Fruit fly (Drosophila melanogaster) whole organism, embryonic: ENCODE measurements around the gene CG31776.
A peak's percentile ranks its signal among the peaks of the same experiment; 100 is the strongest.

Experiments used
- Adf1 ChIP-seq: fragments of 200-800 bp; sonication (Bioruptor generic); IDR thresholded peaks from 2 replicates; pipeline ENCODE4 v1.3.6; 2022; ENCODE audit warnings: missing biosample characterization, missing genetic modification characterization
- CG10366 ChIP-seq: fragments of 200-800 bp; sonication (Bioruptor generic); IDR thresholded peaks from 2 replicates; pipeline ENCODE4 v1.3.6; 2022; ENCODE audit warnings: missing biosample characterization, missing genetic modification characterization
- CG10654 ChIP-seq: fragments of 200-800 bp; sonication (Bioruptor generic); optimal IDR thresholded peaks from 2 replicates; lab custom pipeline; 2016; ENCODE audit warnings: missing biosample characterization, missing genetic modification characterization
- CG11247 ChIP-seq: fragments of 200-800 bp; sonication (Bioruptor generic); IDR thresholded peaks from 2 replicates; pipeline ENCODE4 v1.3.6; 2022; ENCODE audit warnings: missing biosample characterization, missing genetic modification characterization
- CG11456 ChIP-seq: fragments of 200-800 bp; sonication (Bioruptor generic); IDR thresholded peaks from 3 replicates; pipeline ENCODE4 v1.3.6; 2022; ENCODE audit warnings: missing biosample characterization, missing genetic modification characterization
- CG11695 ChIP-seq: fragments of 200-800 bp; sonication (Bioruptor generic); IDR thresholded peaks from 3 replicates; pipeline ENCODE4 v1.3.6; 2022; ENCODE audit warnings: missing biosample characterization, missing genetic modification characterization
- CG12071 ChIP-seq: fragments of 200-800 bp; sonication (Bioruptor generic); optimal IDR thresholded peaks from 3 replicates; lab custom pipeline; 2018; ENCODE audit warnings: missing biosample characterization, mild to moderate bottlenecking, missing genetic modification characterization
- CG12744 ChIP-seq: fragments of 200-800 bp; sonication (Bioruptor generic); optimal IDR thresholded peaks from 2 replicates; lab custom pipeline; 2016; ENCODE audit warnings: missing biosample characterization, missing genetic modification characterization
- CG13775 ChIP-seq: fragments of 200-800 bp; sonication (Bioruptor generic); optimal IDR thresholded peaks from 3 replicates; lab custom pipeline; 2017; ENCODE audit warnings: missing biosample characterization, mild to moderate bottlenecking, missing genetic modification characterization
- CG14667 ChIP-seq: fragments of 200-800 bp; sonication (Bioruptor generic); IDR thresholded peaks from 2 replicates; pipeline ENCODE4 v1.3.6; 2022; ENCODE audit warnings: missing biosample characterization, missing genetic modification characterization
- CG14710 ChIP-seq: fragments of 200-800 bp; sonication (Bioruptor generic); optimal IDR thresholded peaks from 3 replicates; lab custom pipeline; 2019; ENCODE audit warnings: missing biosample characterization, mild to moderate bottlenecking, missing genetic modification characterization, moderate library complexity
- CG1602 ChIP-seq: fragments of 200-800 bp; sonication (Bioruptor generic); optimal IDR thresholded peaks from 3 replicates; lab custom pipeline; 2016; ENCODE audit warnings: missing biosample characterization, missing genetic modification characterization
- CG18764 ChIP-seq: fragments of 200-800 bp; sonication (Bioruptor generic); optimal IDR thresholded peaks from 3 replicates; lab custom pipeline; 2016; ENCODE audit warnings: missing biosample characterization, missing genetic modification characterization
- CG2120 ChIP-seq: fragments of 200-800 bp; sonication (Bioruptor generic); optimal IDR thresholded peaks from 3 replicates; lab custom pipeline; 2016; ENCODE audit warnings: missing biosample characterization, missing genetic modification characterization
- CG2129 ChIP-seq: fragments of 200-800 bp; sonication (Bioruptor generic); IDR thresholded peaks from 2 replicates; pipeline ENCODE4 v1.3.6; 2022; ENCODE audit warnings: missing biosample characterization, missing genetic modification characterization; ENCODE audit not compliant: partially characterized antibody
- CG3065 ChIP-seq: fragments of 200-800 bp; sonication (Bioruptor generic); optimal IDR thresholded peaks from 2 replicates; lab custom pipeline; 2016; ENCODE audit warnings: missing biosample characterization, missing genetic modification characterization
- CG34224 ChIP-seq: fragments of 200-800 bp; sonication (Bioruptor generic); IDR thresholded peaks from 3 replicates; pipeline ENCODE4 v1.3.6; 2022; ENCODE audit warnings: missing biosample characterization, missing genetic modification characterization; ENCODE audit not compliant: partially characterized antibody
- CG34422 ChIP-seq: fragments of 200-800 bp; sonication (Bioruptor generic); IDR thresholded peaks from 3 replicates; pipeline ENCODE4 v1.3.6; 2022; ENCODE audit warnings: missing biosample characterization, missing genetic modification characterization
- CG7357 ChIP-seq: fragments of 200-800 bp; sonication (Bioruptor generic); IDR thresholded peaks from 3 replicates; pipeline ENCODE4 v1.3.6; 2022; ENCODE audit warnings: missing biosample characterization, missing genetic modification characterization
- CG7556 ChIP-seq: fragments of 200-800 bp; sonication (Bioruptor generic); optimal IDR thresholded peaks from 2 replicates; lab custom pipeline; 2017; ENCODE audit warnings: missing biosample characterization, mild to moderate bottlenecking, missing genetic modification characterization
- CG7963 ChIP-seq: fragments of 200-800 bp; sonication (Bioruptor generic); IDR thresholded peaks from 3 replicates; pipeline ENCODE4 v1.3.6; 2022; ENCODE audit warnings: missing biosample characterization, missing genetic modification characterization; ENCODE audit not compliant: partially characterized antibody
- CG8765 ChIP-seq: fragments of 200-800 bp; sonication (Bioruptor generic); IDR thresholded peaks from 2 replicates; pipeline ENCODE4 v1.3.6; 2022; ENCODE audit warnings: missing biosample characterization, missing genetic modification characterization
- CG9215 ChIP-seq: fragments of 200-800 bp; sonication (Bioruptor generic); IDR thresholded peaks from 2 replicates; pipeline ENCODE4 v1.3.6; 2022; ENCODE audit warnings: missing biosample characterization, missing genetic modification characterization
- CG9797 ChIP-seq: fragments of 200-800 bp; sonication (Bioruptor generic); optimal IDR thresholded peaks from 3 replicates; lab custom pipeline; 2018; ENCODE audit warnings: missing biosample characterization, mild to moderate bottlenecking, missing genetic modification characterization
- Chrac-16 ChIP-seq: fragments of 200-800 bp; sonication (Bioruptor generic); optimal IDR thresholded peaks from 3 replicates; lab custom pipeline; 2016; ENCODE audit warnings: missing biosample characterization, missing genetic modification characterization
- D ChIP-seq, 2 experiments: fragments of 200-800 bp in 1 of 2; fragments of >200 bp in 1 of 2; sonication (Bioruptor generic) in 1 of 2; optimal IDR thresholded peaks; 2 replicates in 1 of 2; 3 replicates in 1 of 2; lab custom pipeline; 2017; ENCODE audit warnings: mild to moderate bottlenecking in 1 of 2, missing biosample characterization in 1 of 2, missing genetic modification characterization in 1 of 2, missing genetic modification reagents in 1 of 2
- Ets65A ChIP-seq: fragments of 200-800 bp; sonication (Bioruptor generic); peaks from one replicate; lab custom pipeline; 2016; ENCODE audit warnings: missing biosample characterization, missing genetic modification characterization
- HmgD ChIP-seq: fragments of 200-800 bp; sonication (Bioruptor generic); optimal IDR thresholded peaks from 3 replicates; lab custom pipeline; 2016; ENCODE audit warnings: missing biosample characterization, missing genetic modification characterization
- Hr78 ChIP-seq, 2 experiments: fragments of 200-800 bp in 1 of 2; fragments of >200 bp in 1 of 2; sonication (Bioruptor generic) in 1 of 2; optimal IDR thresholded peaks; 2 replicates each; lab custom pipeline; 2017 to 2019; ENCODE audit warnings: missing biosample characterization in 2 of 2, missing genetic modification characterization in 2 of 2, mild to moderate bottlenecking in 1 of 2, moderate library complexity in 1 of 2
- Mad ChIP-seq: fragments of 200-800 bp; sonication (Bioruptor generic); optimal IDR thresholded peaks from 2 replicates; lab custom pipeline; 2016; ENCODE audit warnings: missing biosample characterization, missing genetic modification characterization
- Med ChIP-seq: fragments of 200-800 bp; sonication (Bioruptor generic); peaks from one replicate; lab custom pipeline; 2016; ENCODE audit warnings: missing biosample characterization, missing genetic modification characterization, mild to moderate bottlenecking, inconsistent platforms, moderate library complexity
- Nf-YB ChIP-seq: fragments of 200-800 bp; sonication (Bioruptor generic); optimal IDR thresholded peaks from 3 replicates; lab custom pipeline; 2019; ENCODE audit warnings: missing biosample characterization, mild to moderate bottlenecking, missing genetic modification characterization, moderate library complexity
- ase ChIP-seq: fragments of 200-800 bp; sonication (Bioruptor generic); IDR thresholded peaks from 3 replicates; pipeline ENCODE4 v1.3.6; 2022; ENCODE audit warnings: missing biosample characterization, missing genetic modification characterization
- chm ChIP-seq: fragments of 200-800 bp; sonication (Bioruptor generic); IDR thresholded peaks from 2 replicates; pipeline ENCODE4 v1.3.6; 2022; ENCODE audit warnings: missing biosample characterization, missing genetic modification characterization
- ci ChIP-seq: fragments of 200-800 bp; sonication (Bioruptor generic); IDR thresholded peaks from 3 replicates; pipeline ENCODE4 v1.3.6; 2022; ENCODE audit warnings: missing biosample characterization, missing genetic modification characterization
- crc ChIP-seq: fragments of 200-800 bp; sonication (Bioruptor generic); optimal IDR thresholded peaks from 2 replicates; lab custom pipeline; 2016; ENCODE audit warnings: missing biosample characterization, missing genetic modification characterization
- dimm ChIP-seq: fragments of 200-800 bp; sonication (Bioruptor generic); IDR thresholded peaks from 2 replicates; pipeline ENCODE4 v1.3.6; 2022; ENCODE audit warnings: missing biosample characterization, missing genetic modification characterization
- gsb ChIP-seq: fragments of 200-800 bp; sonication (Bioruptor generic); IDR thresholded peaks from 2 replicates; pipeline ENCODE4 v1.3.6; 2022; ENCODE audit warnings: missing biosample characterization, missing genetic modification characterization
- ranshi ChIP-seq: fragments of 200-800 bp; sonication (Bioruptor generic); IDR thresholded peaks from 2 replicates; pipeline ENCODE4 v1.3.6; 2022; ENCODE audit warnings: missing biosample characterization, missing genetic modification characterization
- row ChIP-seq: fragments of 200-800 bp; sonication (Bioruptor generic); IDR thresholded peaks from 3 replicates; pipeline ENCODE4 v1.3.6; 2022; ENCODE audit warnings: missing biosample characterization, missing genetic modification characterization
- schlank ChIP-seq: fragments of 200-800 bp; sonication (Bioruptor generic); optimal IDR thresholded peaks from 2 replicates; lab custom pipeline; 2018; ENCODE audit warnings: missing biosample characterization, mild to moderate bottlenecking, missing genetic modification characterization
- sens ChIP-seq: fragments of 200-800 bp; sonication (Bioruptor generic); peaks from one replicate; lab custom pipeline; 2016; ENCODE audit warnings: missing biosample characterization, missing genetic modification characterization
- sug ChIP-seq: fragments of 200-800 bp; optimal IDR thresholded peaks from 2 replicates; lab custom pipeline; 2019; ENCODE audit warnings: missing biosample characterization, mild to moderate bottlenecking, missing genetic modification characterization, moderate library complexity
- trem ChIP-seq: fragments of 200-800 bp; optimal IDR thresholded peaks from 3 replicates; lab custom pipeline; 2019; ENCODE audit warnings: missing biosample characterization, mild to moderate bottlenecking, missing genetic modification characterization, moderate library complexity
- twi ChIP-seq: fragments of 200-800 bp; optimal IDR thresholded peaks from 2 replicates; lab custom pipeline; 2019; ENCODE audit warnings: missing biosample characterization, mild to moderate bottlenecking, missing genetic modification characterization, moderate library complexity

CG31776 gene

dm6 chr2L:3465918-3466727, 3.9 kb upstream of the CG31776 start, which contains the start of the genes msl-2 and ND-PDSW (continued):
- TF ChIP-seq Hr78 (GFP tag; optimal IDR thresholded peaks at IDR 0.05; lab: Kevin White, UChicago) (no peak), D (optimal IDR thresholded peaks at IDR 0.05; lab: Kevin White, UChicago) (no peak), D (GFP tag; optimal IDR thresholded peaks at IDR 0.05; lab: Kevin White, UChicago) (no peak), CG14710 (peak; percentile 82), CG7357 (GFP tag; lab: Robert Waterston, UW) (peak; percentile 92), HmgD (GFP tag; lab: Kevin White, UChicago) (peak; percentile 36), CG34422 (0 out of 3 replicates have a peak, but pooled peaks have one; percentile 29), schlank (tag; lab: Kevin White, UChicago) (no peak)
- TF ChIP-seq, all 482 proteins: peak for 66

dm6 chr2L:3466846-3467245, 3.1 kb upstream of the CG31776 start:
- no peak for TF ChIP-seq CG11695 (GFP tag; lab: Robert Waterston, UW)
- TF ChIP-seq sens (GFP tag; lab: Kevin White, UChicago) = peak; percentile 59
- peak; percentile 73 for TF ChIP-seq Ets65A (GFP tag; lab: Kevin White, UChicago)
- TF ChIP-seq CG9797 (GFP tag; lab: Kevin White, UChicago) = no peak
- TF ChIP-seq sug (tag; lab: Kevin White, UChicago) = no peak
- TF ChIP-seq CG7556 = no peak
- TF ChIP-seq Med (GFP tag; lab: Kevin White, UChicago) = peak; percentile 59
- no peak for TF ChIP-seq CG34224 (GFP tag; lab: Robert Waterston, UW)

dm6 chr2L:3472242-3472641, 2.3 kb downstream of the CG31776 start, which contains the start of gene Pgant4:
Gene Pgant4, plus strand, starts transcription at chr2L:3472603.
- TF ChIP-seq CG2120 (GFP tag; lab: Kevin White, UChicago) (peak; percentile 42), CG12071 (GFP tag; lab: Kevin White, UChicago) (peak; percentile 27), Adf1 (GFP tag; lab: Robert Waterston, UW) (no peak; the same call in 1 of the 2 replicates), CG14667 (GFP tag; lab: Robert Waterston, UW) (peak; percentile 63), HmgD (GFP tag; lab: Kevin White, UChicago) (peak; percentile 1), Mad (peak; percentile 2), ci (GFP tag; lab: Robert Waterston, UW) (peak; percentile 82; the same call in 2 of the 3 replicates), CG18764 (peak; percentile 17), twi (tag; lab: Kevin White, UChicago) (peak; percentile 31), crc (GFP tag; lab: Kevin White, UChicago) (no peak), row (GFP tag; lab: Robert Waterston, UW) (0 out of 3 replicates have a peak, but pooled peaks have one; percentile 25), CG34422 (peak; percentile 76), CG11456 (GFP tag; lab: Robert Waterston, UW) (peak; percentile 95), CG12744 (GFP tag; lab: Kevin White, UChicago) (peak; percentile 45), chm (GFP tag; lab: Robert Waterston, UW) (no peak), CG8765 (GFP tag; lab: Robert Waterston, UW) (0 out of 2 replicates have a peak, but pooled peaks have one; percentile 32), CG9215 (GFP tag; lab: Robert Waterston, UW) (peak; percentile 28; the same call in 1 of the 2 replicates), CG7963 (GFP tag; lab: Robert Waterston, UW) (no peak), CG13775 (GFP tag; lab: Kevin White, UChicago) (peak; percentile 37), CG10366 (GFP tag; lab: Robert Waterston, UW) (peak; percentile 61), schlank (tag; lab: Kevin White, UChicago) (peak; percentile 16), CG10654 (GFP tag; lab: Kevin White, UChicago) (peak; percentile 28), CG11695 (GFP tag; lab: Robert Waterston, UW) (no peak), CG3065 (GFP tag; lab: Kevin White, UChicago) (no peak), Chrac-16 (GFP tag; lab: Kevin White, UChicago) (peak; percentile 66), ase (peak; percentile 52; the same call in 1 of the 3 replicates), CG2129 (GFP tag; lab: Robert Waterston, UW) (no peak), ranshi (GFP tag; lab: Robert Waterston, UW) (peak; percentile 42; the same call in 1 of the 2 replicates), gsb (GFP tag; lab: Robert Waterston, UW) (peak; percentile 33; the same call in 1 of the 2 replicates), CG1602 (GFP tag; lab: Kevin White, UChicago) (peak; percentile 13), dimm (GFP tag; lab: Robert Waterston, UW) (no peak), Nf-YB (GFP tag; lab: Kevin White, UChicago) (no peak), CG11247 (peak; percentile 87), trem (tag; lab: Kevin White, UChicago) (no peak)
